Worm (Caenorhabditis elegans): Measurements from ENCODE around the gene K02D3.1.

K02D3.1 gene

DNA sequence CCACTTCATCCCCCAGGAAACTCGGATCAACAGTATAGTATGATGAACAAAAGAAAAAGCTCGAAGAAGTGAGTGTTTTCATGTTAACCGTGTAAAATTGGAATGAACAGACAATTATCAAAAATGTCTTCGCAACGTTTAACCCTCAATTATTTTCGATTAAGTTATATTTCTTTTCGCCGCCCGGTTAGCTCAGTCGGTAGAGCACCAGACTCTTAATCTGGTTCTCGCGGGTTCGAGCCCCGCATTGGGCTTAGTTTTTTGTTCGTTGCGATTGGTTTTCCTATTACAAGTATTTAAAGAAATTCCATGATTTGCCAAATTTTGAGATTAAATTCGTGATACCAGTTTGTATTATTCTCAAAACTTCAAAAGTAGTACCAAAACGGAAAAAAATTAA lies 23.0 kb downstream of the K02D3.1 start:
- TF ChIP-seq lin-15B (tag; optimal IDR thresholded peaks at IDR 0.05) (no peak), hmg-11 (tag; optimal IDR thresholded peaks at IDR 0.05) (no peak), skn-1 (tag; optimal IDR thresholded peaks at IDR 0.05) (no peak), snpc-4 (tag; optimal IDR thresholded peaks at IDR 0.05) (no peak), ama-1 (optimal IDR thresholded peaks at IDR 0.05) (no peak), fkh-2 (tag; optimal IDR thresholded peaks at IDR 0.05) (no peak)

DNA sequence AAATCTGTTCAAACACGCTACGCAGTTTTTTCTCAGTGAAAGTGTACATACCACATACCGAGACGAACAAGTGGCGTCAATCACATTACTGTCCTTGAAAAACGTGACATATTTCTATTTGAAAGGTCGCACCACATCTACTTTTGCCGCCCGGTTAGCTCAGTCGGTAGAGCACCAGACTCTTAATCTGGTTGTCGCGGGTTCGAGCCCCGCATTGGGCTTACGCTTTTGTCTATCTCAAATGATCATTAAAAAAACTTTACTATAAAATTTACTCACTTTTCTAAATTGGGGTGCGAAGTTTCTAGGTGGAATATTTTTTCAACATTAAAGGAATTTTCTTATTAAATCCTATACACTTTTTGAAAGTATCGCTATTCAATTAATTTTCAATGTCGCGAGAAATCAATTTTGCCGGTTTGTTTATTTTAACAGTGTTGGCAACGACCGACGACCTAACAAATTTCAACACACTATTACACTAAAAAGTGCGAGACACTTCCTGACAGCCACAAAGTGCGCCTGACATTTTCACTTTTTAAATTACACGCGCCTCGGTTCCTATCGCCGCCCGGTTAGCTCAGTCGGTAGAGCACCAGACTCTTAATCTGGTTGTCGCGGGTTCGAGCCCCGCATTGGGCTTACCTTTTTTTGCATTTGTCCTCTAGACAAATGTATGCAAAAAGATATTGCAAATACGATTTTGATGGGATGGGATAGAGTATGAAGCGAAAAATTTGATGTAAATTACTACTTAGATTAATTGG lies 23.7 kb downstream of the K02D3.1 start:
- TF ChIP-seq nfya-1 (tag; optimal IDR thresholded peaks at IDR 0.05; ENCODE audit: insufficient read depth) (peak; percentile 27), nhr-25 (tag; optimal IDR thresholded peaks at IDR 0.05) (peak; percentile 54), ceh-9 (tag; optimal IDR thresholded peaks at IDR 0.05) (no peak), skn-1 (tag; optimal IDR thresholded peaks at IDR 0.05) (no peak), ZK546.5 (tag; optimal IDR thresholded peaks at IDR 0.05) (no peak), nhr-43 (tag; optimal IDR thresholded peaks at IDR 0.05; ENCODE audit: poor library complexity, severe bottlenecking) (peak; percentile 53), lsy-12 (tag; optimal IDR thresholded peaks at IDR 0.05) (no peak), nhr-23 (tag; optimal IDR thresholded peaks at IDR 0.05) (peak; percentile 41), nhr-12 (tag; optimal IDR thresholded peaks at IDR 0.05) (no peak), nhr-28 (tag; optimal IDR thresholded peaks at IDR 0.05) (no peak), pha-4 (tag; optimal IDR thresholded peaks at IDR 0.05) (peak; percentile 72), nhr-237 (tag; optimal IDR thresholded peaks at IDR 0.05) (no peak), hmg-11 (tag; optimal IDR thresholded peaks at IDR 0.05) (no peak), lin-39 (tag; optimal IDR thresholded peaks at IDR 0.05) (peak; percentile 24), egl-5 (tag; optimal IDR thresholded peaks at IDR 0.05) (no peak), elt-2 (tag; optimal IDR thresholded peaks at IDR 0.05) (peak; percentile 25)

DNA sequence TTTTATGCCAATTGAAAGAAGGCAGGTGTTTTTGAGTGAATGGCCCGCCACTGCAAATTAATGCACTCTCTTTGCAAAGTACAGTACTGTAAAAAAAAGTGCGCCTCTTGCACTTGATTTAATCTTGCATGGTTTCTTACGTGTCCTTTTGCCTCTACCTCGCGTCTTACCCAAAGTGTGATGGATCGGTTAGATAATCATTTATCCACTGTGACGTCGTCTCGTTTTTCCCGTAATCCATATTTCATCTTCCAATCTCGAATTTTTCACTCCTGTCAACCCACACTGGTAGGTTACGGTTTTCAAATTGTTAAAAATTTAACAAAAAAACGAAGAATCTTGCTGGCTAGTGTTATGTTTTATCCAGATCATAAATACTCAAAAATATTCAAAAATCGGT lies 30.0 kb downstream of the K02D3.1 start:
- TF ChIP-seq mml-1 (tag; optimal IDR thresholded peaks at IDR 0.05) (no peak), nhr-25 (tag; optimal IDR thresholded peaks at IDR 0.05) (peak; percentile 16), nhr-23 (tag; optimal IDR thresholded peaks at IDR 0.05) (peak; percentile 28), nhr-43 (tag; optimal IDR thresholded peaks at IDR 0.05; ENCODE audit: poor library complexity, severe bottlenecking) (no peak), nhr-77 (tag; optimal IDR thresholded peaks at IDR 0.05) (no peak), nhr-11 (tag; optimal IDR thresholded peaks at IDR 0.05) (no peak), lsy-12 (tag; optimal IDR thresholded peaks at IDR 0.05) (no peak), R02D3.7 (tag; optimal IDR thresholded peaks at IDR 0.05) (no peak), egl-27 (tag; optimal IDR thresholded peaks at IDR 0.05) (no peak), lin-15B (tag; optimal IDR thresholded peaks at IDR 0.05) (no peak), elt-2 (tag; optimal IDR thresholded peaks at IDR 0.05) (no peak), fkh-10 (GFP tag; optimal IDR thresholded peaks at IDR 0.05) (no peak), elt-1 (tag; optimal IDR thresholded peaks at IDR 0.05) (peak; percentile 88), nhr-28 (tag; optimal IDR thresholded peaks at IDR 0.05) (no peak), zag-1 (tag; optimal IDR thresholded peaks at IDR 0.05) (no peak), ztf-4 (tag; optimal IDR thresholded peaks at IDR 0.05) (no peak), skn-1 (tag; optimal IDR thresholded peaks at IDR 0.05) (no peak)

DNA sequence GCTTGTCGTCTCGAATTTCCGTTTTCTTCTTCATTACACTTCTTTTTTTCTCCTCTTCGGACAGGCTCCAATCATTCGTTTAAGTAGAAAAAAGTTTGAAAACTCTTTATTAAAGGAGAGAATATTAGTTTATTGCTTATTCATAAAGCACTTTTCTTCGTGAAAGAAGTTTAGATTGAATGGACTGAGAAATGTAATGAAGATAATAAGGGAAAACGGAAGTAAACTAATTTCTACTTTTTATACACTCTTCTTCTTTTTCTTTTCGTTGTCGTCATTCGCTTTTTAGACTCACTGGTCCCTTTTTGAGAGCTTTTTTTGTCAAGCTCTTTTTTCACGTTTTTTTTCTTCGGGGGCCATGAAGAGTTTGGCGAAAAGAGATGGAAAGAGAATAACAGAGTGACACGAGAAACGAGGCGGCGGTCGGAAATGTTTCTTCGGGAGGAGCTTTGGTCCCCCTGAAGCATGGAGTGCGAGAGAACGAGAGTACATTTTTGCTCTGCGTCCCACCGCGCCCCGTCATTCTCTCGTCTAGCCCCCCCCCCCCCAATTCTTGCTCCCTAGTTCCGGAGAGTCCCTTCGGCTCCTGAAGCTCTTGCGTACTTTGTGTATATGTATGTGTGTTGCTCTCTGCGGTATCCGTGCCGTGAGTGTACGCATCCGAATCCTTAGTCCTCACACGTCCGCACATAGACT lies 32.6 kb downstream of the K02D3.1 start:
- peak; percentile 19 for TF ChIP-seq lsy-12 (tag; optimal IDR thresholded peaks at IDR 0.05)
- TF ChIP-seq jun-1 (tag; optimal IDR thresholded peaks at IDR 0.05): no peak
- TF ChIP-seq fos-1 (tag; optimal IDR thresholded peaks at IDR 0.05): no peak
- no peak for TF ChIP-seq elt-3 (tag; optimal IDR thresholded peaks at IDR 0.05)
- TF ChIP-seq nfya-1 (tag; optimal IDR thresholded peaks at IDR 0.05; ENCODE audit: insufficient read depth): peak; percentile 45
- no peak for TF ChIP-seq nhr-77 (tag; optimal IDR thresholded peaks at IDR 0.05)
- TF ChIP-seq mdl-1 (tag; optimal IDR thresholded peaks at IDR 0.05): peak; percentile 31
- TF ChIP-seq fkh-10 (GFP tag; optimal IDR thresholded peaks at IDR 0.05): peak; percentile 62
- TF ChIP-seq lin-39 (tag; optimal IDR thresholded peaks at IDR 0.05): peak; percentile 59
- peak; percentile 24 for TF ChIP-seq hmg-11 (tag; optimal IDR thresholded peaks at IDR 0.05)
- TF ChIP-seq sea-2 (GFP tag; optimal IDR thresholded peaks at IDR 0.05): no peak
- TF ChIP-seq ZK546.5 (tag; optimal IDR thresholded peaks at IDR 0.05): no peak
- no peak for TF ChIP-seq ztf-11 (tag; optimal IDR thresholded peaks at IDR 0.05)
- no peak for TF ChIP-seq tbx-2 (tag; optimal IDR thresholded peaks at IDR 0.05)
- TF ChIP-seq unc-62 (GFP tag; optimal IDR thresholded peaks at IDR 0.05): no peak
- TF ChIP-seq nhr-12 (tag; optimal IDR thresholded peaks at IDR 0.05): no peak
- TF ChIP-seq ceh-28 (tag; optimal IDR thresholded peaks at IDR 0.05): peak; percentile 15
- TF ChIP-seq snpc-4 (tag; optimal IDR thresholded peaks at IDR 0.05): no peak
- no peak for TF ChIP-seq elt-2 (tag; optimal IDR thresholded peaks at IDR 0.05)

Measured in whole organism, L3 larva.